Worm (Caenorhabditis elegans) whole organism, L3 larva: ENCODE results near the gene F14H12.17.

Experiments
- snpc-4 ChIP-seq: fragments of 150-350 bp; optimal IDR thresholded peaks from 2 replicates; lab custom pipeline; 2014; ENCODE audit warnings: missing biosample characterization, missing genetic modification characterization
- ztf-11 ChIP-seq: fragments of 150-350 bp; optimal IDR thresholded peaks from 2 replicates; lab custom pipeline; 2014; ENCODE audit warnings: missing biosample characterization, missing genetic modification characterization

DNA sequence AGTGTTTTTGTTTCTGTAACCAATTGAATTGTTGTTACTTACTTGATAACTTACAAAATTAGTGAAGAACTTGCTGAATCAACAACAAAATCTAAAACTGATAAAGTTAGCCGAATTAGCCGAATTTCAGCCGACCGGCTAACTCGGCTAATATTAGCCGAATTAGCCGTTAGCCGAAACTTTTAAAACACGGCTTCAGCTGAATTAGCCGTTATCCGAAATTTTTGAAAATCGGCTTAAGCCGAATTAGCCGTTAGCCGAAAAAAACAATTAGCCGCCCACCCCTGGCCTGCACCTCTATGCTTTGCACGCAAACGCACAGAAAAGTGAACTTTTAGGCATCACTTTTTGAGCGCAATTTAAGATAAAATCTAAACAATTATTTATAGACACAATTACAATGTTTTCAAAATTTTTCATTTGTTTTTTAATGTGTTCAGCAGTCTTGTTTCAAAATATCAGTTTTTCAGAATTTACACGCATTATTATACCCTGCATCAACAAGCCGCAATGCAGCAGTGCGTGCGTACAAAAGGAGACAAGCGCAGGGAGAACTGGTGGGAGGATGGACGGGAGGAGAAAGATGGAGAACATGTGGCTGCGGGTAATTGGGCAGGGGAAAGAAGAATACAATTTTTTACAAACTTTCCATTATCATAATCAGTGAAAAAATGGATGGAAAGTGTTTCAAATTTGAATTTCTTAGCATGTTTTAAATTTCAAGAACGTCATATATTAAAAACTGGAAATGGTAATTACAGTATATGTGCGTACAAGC lies 32.2 kb upstream of the F14H12.17 start:
- TF ChIP-seq snpc-4 (tag; lab: Kevin White, UChicago) (peak; percentile 80), ztf-11 (tag; lab: Kevin White, UChicago) (no peak)
